Fruit fly (Drosophila melanogaster): ENCODE results near the gene He.

DNA sequence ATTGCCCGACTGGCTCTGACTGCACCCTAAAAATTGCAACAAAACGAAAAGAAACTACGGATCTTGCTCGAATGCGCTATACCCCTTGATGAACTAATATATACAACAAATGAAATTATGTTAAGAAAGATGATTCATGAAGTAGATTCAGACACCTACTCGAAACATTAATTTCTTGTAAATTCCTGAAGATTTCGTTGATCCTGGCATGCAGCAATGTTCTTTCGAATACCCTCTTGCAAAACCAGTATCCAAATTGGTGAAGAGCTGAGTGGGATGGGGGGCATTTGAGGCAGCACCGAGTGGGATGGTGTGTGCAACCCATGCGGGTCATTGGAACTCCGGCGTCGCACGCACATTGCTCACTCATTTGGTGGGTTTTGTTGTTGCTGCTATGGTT lies 17.0 kb downstream of the He start:
- TF ChIP-seq h (optimal IDR thresholded peaks at IDR 0.05) (no peak), Sin3A (optimal IDR thresholded peaks at IDR 0.05) (no peak), Myc (optimal IDR thresholded peaks at IDR 0.05) (no peak), ttk (optimal IDR thresholded peaks at IDR 0.05) (no peak)
